Worm (Caenorhabditis elegans) whole organism, L3 larva: Measurements from ENCODE around the gene lim-8.

ENCODE experiments used
- egl-27 ChIP-seq: sonication (generic microtip); optimal IDR thresholded peaks from 4 replicates; lab custom pipeline; 2017; ENCODE audit warnings: missing biosample characterization, missing genetic modification reagents, missing genetic modification characterization
- eor-1 ChIP-seq, 2 experiments: fragments of 150-350 bp; optimal IDR thresholded peaks; 2 replicates each; lab custom pipeline; 2014 to 2018; ENCODE audit warnings: missing biosample characterization in 2 of 2, missing genetic modification characterization in 2 of 2
- mdl-1 ChIP-seq: fragments of 150-350 bp; optimal IDR thresholded peaks from 2 replicates; lab custom pipeline; 2014; ENCODE audit warnings: missing biosample characterization, missing genetic modification characterization
- nhr-77 ChIP-seq: fragments of 150-350 bp; optimal IDR thresholded peaks from 2 replicates; lab custom pipeline; 2014; ENCODE audit warnings: missing biosample characterization, missing genetic modification characterization
- sea-2 ChIP-seq: fragments of 150-350 bp; sonication (generic microtip); optimal IDR thresholded peaks from 4 replicates; lab custom pipeline; 2014; ENCODE audit warnings: missing biosample characterization, missing genetic modification reagents, missing genetic modification characterization
- skn-1 ChIP-seq: fragments of 150-350 bp; optimal IDR thresholded peaks from 2 replicates; lab custom pipeline; 2014; ENCODE audit warnings: missing biosample characterization, missing genetic modification characterization
- unc-62 ChIP-seq: fragments of 150-350 bp; sonication (generic microtip); optimal IDR thresholded peaks from 4 replicates; lab custom pipeline; 2014; ENCODE audit warnings: missing biosample characterization, missing genetic modification reagents, missing genetic modification characterization
- ztf-11 ChIP-seq: fragments of 150-350 bp; optimal IDR thresholded peaks from 2 replicates; lab custom pipeline; 2014; ENCODE audit warnings: missing biosample characterization, missing genetic modification characterization

DNA sequence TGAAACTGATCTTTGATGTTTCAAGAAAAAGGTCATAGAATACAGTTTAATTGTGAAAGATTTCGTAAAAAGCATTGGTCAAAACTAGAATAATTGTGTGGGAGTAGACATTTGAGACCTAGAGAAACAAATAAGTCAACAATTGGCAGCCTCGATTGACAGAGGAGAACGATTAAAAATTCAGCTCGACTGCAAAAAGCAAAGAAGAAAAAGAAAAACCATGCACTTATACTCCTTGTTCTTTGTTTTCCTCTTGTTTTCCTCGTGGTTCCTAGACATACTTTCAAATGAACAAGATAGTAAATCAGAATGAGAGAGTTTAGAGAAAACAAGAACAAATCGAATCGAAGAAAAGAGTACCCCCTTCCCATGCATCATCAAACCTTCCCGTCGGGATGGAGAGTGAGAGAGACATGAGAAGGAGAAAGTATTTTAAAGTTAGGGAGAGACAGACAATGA, 54.8 kb downstream of the lim-8 start:
- no peak for TF ChIP-seq unc-62 (GFP tag; lab: Kevin White, UChicago)
- TF ChIP-seq egl-27 = no peak
- TF ChIP-seq skn-1 (tag; lab: Kevin White, UChicago) = peak; percentile 31
- TF ChIP-seq nhr-77 (tag; lab: Kevin White, UChicago) = no peak
- TF ChIP-seq mdl-1 (tag; lab: Kevin White, UChicago) = peak; percentile 14
- no peak for TF ChIP-seq eor-1 (tag; optimal IDR thresholded peaks at IDR 0.05; lab: Kevin White, UChicago)
- TF ChIP-seq sea-2 (GFP tag; lab: Kevin White, UChicago) = no peak
- TF ChIP-seq ztf-11 (tag; lab: Kevin White, UChicago) = no peak
